Worm (Caenorhabditis elegans) whole organism, L1 larva: Measurements from ENCODE around the gene C48D5.3.

ENCODE experiments used
- C16A3.4 ChIP-seq: fragments of 150-350 bp; optimal IDR thresholded peaks from 2 replicates; lab custom pipeline; 2014; ENCODE audit warnings: missing biosample characterization, missing genetic modification characterization
- efl-1 ChIP-seq, 4 experiments: fragments of 150-350 bp; optimal IDR thresholded peaks in 3 of 4; peaks in 1 of 4; 1 replicate in 1 of 4; 2 replicates in 3 of 4; lab custom pipeline; 2014; ENCODE audit warnings: missing biosample characterization in 2 of 4, missing genetic modification characterization in 2 of 4, missing genetic modification reagents in 2 of 4
- elt-3 ChIP-seq, 6 experiments: fragments of 150-350 bp in 1 of 6; sonication (generic microtip); optimal IDR thresholded peaks; 2 replicates each; lab custom pipeline; 2017 to 2018; ENCODE audit warnings: missing biosample characterization in 6 of 6, missing genetic modification characterization in 6 of 6, inconsistent platforms in 1 of 6
- nhr-20 ChIP-seq: sonication (generic microtip); optimal IDR thresholded peaks from 2 replicates; lab custom pipeline; 2016; ENCODE audit warnings: mild to moderate bottlenecking, missing genetic modification characterization, missing compliant biosample characterization
- nhr-47 ChIP-seq: sonication (generic microtip); optimal IDR thresholded peaks from 2 replicates; lab custom pipeline; 2016; ENCODE audit warnings: mild to moderate bottlenecking, missing genetic modification characterization, moderate library complexity, missing compliant biosample characterization
- nhr-77 ChIP-seq: fragments of 150-350 bp; optimal IDR thresholded peaks from 2 replicates; lab custom pipeline; 2014; ENCODE audit warnings: missing biosample characterization, missing genetic modification characterization
- rnt-1 ChIP-seq: sonication (generic microtip); optimal IDR thresholded peaks from 2 replicates; lab custom pipeline; 2016; ENCODE audit warnings: mild to moderate bottlenecking, missing genetic modification characterization, moderate library complexity, missing compliant biosample characterization
- unc-62 ChIP-seq: fragments of 150-350 bp; optimal IDR thresholded peaks from 2 replicates; lab custom pipeline; 2014; ENCODE audit warnings: missing biosample characterization, missing genetic modification reagents, missing genetic modification characterization
- zag-1 ChIP-seq: fragments of 150-350 bp; optimal IDR thresholded peaks from 2 replicates; lab custom pipeline; 2014; ENCODE audit warnings: missing biosample characterization, missing genetic modification characterization

DNA sequence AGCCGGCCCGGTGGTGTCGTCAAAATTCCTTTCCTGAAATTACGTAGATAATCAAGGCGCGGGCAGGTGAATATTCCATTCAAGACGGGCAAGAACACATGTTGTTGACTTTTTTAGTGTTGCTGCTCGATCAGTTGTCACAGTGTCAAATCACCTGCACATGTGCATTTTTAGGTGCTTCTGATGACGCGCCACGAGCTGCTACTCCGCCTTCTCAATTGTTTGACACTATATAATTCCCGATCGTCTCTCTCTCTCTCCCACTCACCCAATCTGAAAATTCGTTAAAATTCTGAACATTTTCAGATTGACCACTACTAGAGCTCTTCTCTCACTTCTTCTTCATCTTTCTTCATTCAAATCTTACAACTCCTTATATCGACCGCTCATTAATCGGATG is 8.3 kb downstream of the C48D5.3 start, which contains the start of gene nhr-6:
- TF ChIP-seq C16A3.4 (tag; lab: Kevin White, UChicago), result no peak
- TF ChIP-seq nhr-47 (tag; lab: Kevin White, UChicago), result no peak
- TF ChIP-seq unc-62 (GFP tag; lab: Kevin White, UChicago), result no peak
- no peak for TF ChIP-seq nhr-20 (tag; lab: Kevin White, UChicago)
- TF ChIP-seq efl-1 (optimal IDR thresholded peaks at IDR 0.05; lab: Kevin White, UChicago), result no peak
- TF ChIP-seq efl-1 (GFP tag; optimal IDR thresholded peaks at IDR 0.05 in 1 of 2; lab: Kevin White, UChicago), result no peak
- no peak for TF ChIP-seq rnt-1
- TF ChIP-seq zag-1, result no peak
- no peak for TF ChIP-seq elt-3 (tag; optimal IDR thresholded peaks at IDR 0.05; lab: Kevin White, UChicago)
- no peak for TF ChIP-seq nhr-77
